Fruit fly (Drosophila melanogaster) whole organism, embryonic: ENCODE results near the gene CG9664.

Experiments
- CG13296 ChIP-seq: fragments of 200-800 bp; sonication (Bioruptor generic); optimal IDR thresholded peaks from 3 replicates; lab custom pipeline; 2018; ENCODE audit warnings: missing biosample characterization, mild to moderate bottlenecking, missing genetic modification characterization
- CG1792 ChIP-seq: fragments of 200-800 bp; sonication (Bioruptor generic); optimal IDR thresholded peaks from 2 replicates; lab custom pipeline; 2016; ENCODE audit warnings: missing biosample characterization, missing genetic modification characterization
- CG18764 ChIP-seq: fragments of 200-800 bp; sonication (Bioruptor generic); optimal IDR thresholded peaks from 3 replicates; lab custom pipeline; 2016; ENCODE audit warnings: missing biosample characterization, missing genetic modification characterization
- CG43689 ChIP-seq: fragments of 200-800 bp; sonication (Bioruptor generic); IDR thresholded peaks from 2 replicates; pipeline ENCODE4 v1.3.6; 2022; ENCODE audit warnings: missing biosample characterization, missing genetic modification characterization
- Oli ChIP-seq: fragments of 200-800 bp; sonication (Bioruptor generic); optimal IDR thresholded peaks from 2 replicates; lab custom pipeline; 2018; ENCODE audit warnings: missing biosample characterization, mild to moderate bottlenecking, missing genetic modification characterization, moderate library complexity
- Sry-β ChIP-seq: fragments of 200-800 bp; sonication (Bioruptor generic); optimal IDR thresholded peaks from 2 replicates; lab custom pipeline; 2018; ENCODE audit warnings: missing biosample characterization, mild to moderate bottlenecking, missing genetic modification characterization, moderate library complexity
- chinmo ChIP-seq: fragments of 200-800 bp; sonication (Bioruptor generic); IDR thresholded peaks from 4 replicates; pipeline ENCODE4 v1.3.6; 2022; ENCODE audit warnings: missing biosample characterization, missing genetic modification characterization; ENCODE audit not compliant: partially characterized antibody
- dysf ChIP-seq: fragments of 200-800 bp; sonication (Bioruptor generic); IDR thresholded peaks from 3 replicates; pipeline ENCODE4 v1.3.6; 2022; ENCODE audit warnings: missing biosample characterization, missing genetic modification characterization
- hbn ChIP-seq: fragments of 200-800 bp; sonication (Bioruptor generic); IDR thresholded peaks from 2 replicates; pipeline ENCODE4 v1.3.6; 2022; ENCODE audit warnings: missing biosample characterization, missing genetic modification characterization; ENCODE audit not compliant: partially characterized antibody
- trh ChIP-seq: fragments of 200-800 bp; sonication (Bioruptor generic); optimal IDR thresholded peaks from 2 replicates; lab custom pipeline; 2016; ENCODE audit warnings: missing biosample characterization, missing genetic modification characterization
- zfh2 ChIP-seq: fragments of 200-800 bp; sonication (Bioruptor generic); optimal IDR thresholded peaks from 2 replicates; lab custom pipeline; 2016; ENCODE audit warnings: missing biosample characterization, missing genetic modification characterization

DNA sequence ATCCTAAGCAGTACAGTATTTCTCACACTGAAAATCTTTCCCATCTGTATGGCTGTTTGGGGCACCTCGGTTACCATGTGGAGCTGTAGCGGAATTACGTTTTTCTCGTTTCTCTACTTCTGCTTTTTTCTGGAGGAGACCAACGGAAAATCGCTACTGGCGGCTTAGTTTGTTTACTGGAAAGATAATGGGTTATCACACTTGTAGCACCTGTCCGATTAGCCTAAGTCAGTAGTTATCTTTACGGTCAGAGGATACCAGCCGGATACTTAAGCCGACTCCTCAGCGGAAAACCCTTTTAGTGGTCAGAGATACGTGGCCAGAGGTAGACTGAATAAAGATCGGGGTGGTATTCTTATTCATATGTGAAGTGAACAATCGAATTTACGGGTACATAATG is 38.0 kb upstream of the CG9664 start, which contains the start of gene CG15408:
- TF ChIP-seq trh (GFP tag; lab: Kevin White, UChicago) (no peak), CG43689 (GFP tag; lab: Robert Waterston, UW) (no peak), CG1792 (no peak), zfh2 (no peak), Sry-β (no peak), CG18764 (GFP tag; lab: Kevin White, UChicago) (no peak), dysf (GFP tag; lab: Robert Waterston, UW) (no peak), chinmo (GFP tag; lab: Robert Waterston, UW) (no peak), Oli (tag; lab: Kevin White, UChicago) (no peak), CG13296 (no peak), hbn (GFP tag; lab: Robert Waterston, UW) (no peak)
